Worm (Caenorhabditis elegans) whole organism, midembryonic: ENCODE results near the gene F32D8.2.

ENCODE experiments used
- T22C8.4 ChIP-seq: fragments of 200-800 bp; sonication (Bioruptor generic); IDR thresholded peaks from 2 replicates; pipeline ENCODE4 v1.3.6; 2022; ENCODE audit warnings: missing genetic modification characterization, missing compliant biosample characterization
- cog-1 ChIP-seq: sonication (generic microtip); optimal IDR thresholded peaks from 2 replicates; lab custom pipeline; 2016; ENCODE audit warnings: missing genetic modification characterization, missing compliant biosample characterization
- flt-1 ChIP-seq: fragments of 200-800 bp; sonication (Bioruptor generic); IDR thresholded peaks from 2 replicates; pipeline ENCODE4 v1.3.6; 2022; ENCODE audit warnings: missing genetic modification characterization, missing compliant biosample characterization
- klf-2 ChIP-seq: fragments of 200-800 bp; sonication (Bioruptor generic); conservative IDR thresholded peaks from 2 replicates; pipeline ENCODE4 v1.3.6; 2022; ENCODE audit warnings: missing genetic modification reagents, missing genetic modification characterization, missing compliant biosample characterization
- med-1 ChIP-seq: sonication (generic microtip); optimal IDR thresholded peaks from 2 replicates; lab custom pipeline; 2017; ENCODE audit warnings: missing genetic modification characterization, mild to moderate bottlenecking, missing compliant biosample characterization, antibody characterized with exemption, missing genetic modification reagents; ENCODE audit not compliant: insufficient read depth
- ref-1 ChIP-seq: fragments of 200-800 bp; sonication (Bioruptor generic); conservative IDR thresholded peaks from 2 replicates; pipeline ENCODE4 v1.3.6; 2022; ENCODE audit warnings: missing genetic modification reagents, missing genetic modification characterization, missing compliant biosample characterization
- tab-1 ChIP-seq: fragments of 200-800 bp; sonication (Bioruptor generic); IDR thresholded peaks from 2 replicates; pipeline ENCODE4 v1.3.6; 2022; ENCODE audit warnings: missing genetic modification characterization, missing compliant biosample characterization
- ztf-23 ChIP-seq: fragments of 200-800 bp; sonication (Bioruptor generic); IDR thresholded peaks from 2 replicates; pipeline ENCODE4 v1.3.6; 2022; ENCODE audit warnings: missing genetic modification reagents, missing genetic modification characterization, missing compliant biosample characterization
- ztf-29 ChIP-seq: fragments of 200-800 bp; sonication (Bioruptor generic); IDR thresholded peaks from 2 replicates; pipeline ENCODE4 v1.3.6; 2022; ENCODE audit warnings: missing genetic modification reagents, missing genetic modification characterization, missing compliant biosample characterization

The F32D8.2 gene

ce11 chrV:10873190-10873589 is 10.4 kb upstream of the F32D8.2 start:
- TF ChIP-seq ztf-29 (GFP tag; lab: Robert Waterston, UW): no peak
- TF ChIP-seq ztf-23 (GFP tag; lab: Robert Waterston, UW): no peak
- TF ChIP-seq med-1 (GFP tag; lab: Kevin White, UChicago): no peak
- no peak for TF ChIP-seq tab-1
- no peak for TF ChIP-seq ref-1
- no peak for TF ChIP-seq cog-1 (tag; lab: Kevin White, UChicago)
- no peak for TF ChIP-seq klf-2 (GFP tag; lab: Robert Waterston, UW)
- no peak for TF ChIP-seq flt-1 (GFP tag; lab: Robert Waterston, UW)
- TF ChIP-seq T22C8.4 (GFP tag; lab: Robert Waterston, UW): no peak

- no peak for TF ChIP-seq T22C8.4 (GFP tag; lab: Robert Waterston, UW)
These were observed 8.5 kb upstream of the F32D8.2 start for ce11 chrV:10874938-10875599.

DNA sequence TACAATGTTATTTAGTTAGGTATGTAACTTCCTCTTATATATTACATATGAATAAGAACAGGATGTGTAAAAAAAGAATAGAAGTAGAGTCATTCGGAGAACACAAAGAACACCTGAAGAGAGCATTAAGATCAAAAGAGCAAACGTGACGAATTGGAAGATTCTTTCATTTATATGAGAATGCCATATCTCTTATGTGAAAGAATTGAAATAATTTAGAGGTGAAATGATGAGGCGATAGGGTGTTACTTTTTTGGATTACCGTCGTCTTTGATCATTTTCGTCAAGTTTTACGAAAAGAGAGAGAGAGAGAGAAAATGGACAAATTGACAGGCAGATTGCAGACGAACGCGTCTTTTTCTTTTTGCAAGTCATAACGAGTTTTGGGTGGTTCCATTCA is 7.1 kb upstream of the F32D8.2 start:
- TF ChIP-seq klf-2 (GFP tag; lab: Robert Waterston, UW) (no peak), tab-1 (no peak), ztf-23 (GFP tag; lab: Robert Waterston, UW) (no peak), cog-1 (tag; lab: Kevin White, UChicago) (no peak), flt-1 (GFP tag; lab: Robert Waterston, UW) (no peak), ref-1 (no peak), T22C8.4 (GFP tag; lab: Robert Waterston, UW) (no peak), med-1 (GFP tag; lab: Kevin White, UChicago) (no peak), ztf-29 (GFP tag; lab: Robert Waterston, UW) (no peak)

ce11 chrV:10877808-10878600 is 5.6 kb upstream of the F32D8.2 start:
- TF ChIP-seq T22C8.4 (GFP tag; lab: Robert Waterston, UW) (no peak), med-1 (GFP tag; lab: Kevin White, UChicago) (no peak), ref-1 (no peak), tab-1 (no peak), cog-1 (tag; lab: Kevin White, UChicago) (no peak), ztf-23 (GFP tag; lab: Robert Waterston, UW) (no peak), ztf-29 (GFP tag; lab: Robert Waterston, UW) (no peak), klf-2 (GFP tag; lab: Robert Waterston, UW) (no peak), flt-1 (GFP tag; lab: Robert Waterston, UW) (no peak)

DNA sequence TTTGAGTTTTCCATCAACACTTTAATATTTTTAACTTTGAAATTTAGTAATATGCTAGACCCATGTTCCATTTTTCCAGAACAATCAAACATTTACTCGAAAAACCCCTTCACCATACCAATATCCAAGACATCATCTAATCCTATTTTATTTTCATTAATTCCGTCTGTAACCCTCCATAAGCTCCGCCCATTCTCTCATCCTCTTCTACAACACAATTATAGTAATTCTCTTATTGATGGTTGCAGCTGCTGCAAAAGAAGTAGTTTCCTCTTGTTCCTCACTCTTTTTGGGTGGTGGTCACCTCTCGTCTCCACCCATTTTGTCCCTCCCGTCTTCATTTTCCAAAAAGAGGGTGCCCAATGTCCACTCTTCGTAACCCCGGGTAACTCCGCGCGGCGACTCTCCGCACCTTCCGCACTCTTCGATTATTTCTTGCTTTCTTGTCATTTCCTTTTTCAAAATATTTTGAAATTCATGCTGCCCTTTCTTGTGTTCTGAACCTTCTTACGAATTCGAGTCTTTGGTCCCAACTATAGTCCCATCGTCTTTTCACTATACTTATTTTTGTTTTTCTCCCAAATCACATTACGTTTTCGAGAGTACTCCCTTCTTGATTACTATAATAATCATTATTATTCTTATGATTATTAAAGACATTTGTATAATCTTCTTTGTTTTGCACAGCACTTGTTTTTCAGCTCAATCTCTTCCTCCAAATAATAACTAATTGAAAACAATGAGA is 3.3 kb upstream of the F32D8.2 start, which contains the start of gene F32D8.1:
Gene F32D8.1 (plus strand): TSS at position 695 of the 745 bp plus-strand sequence.
- TF ChIP-seq tab-1 (no peak), ref-1 (no peak), flt-1 (GFP tag; lab: Robert Waterston, UW) (no peak), med-1 (GFP tag; lab: Kevin White, UChicago) (no peak), ztf-29 (GFP tag; lab: Robert Waterston, UW) (no peak), cog-1 (tag; lab: Kevin White, UChicago) (no peak), ztf-23 (GFP tag; lab: Robert Waterston, UW) (no peak), klf-2 (GFP tag; lab: Robert Waterston, UW) (no peak), T22C8.4 (GFP tag; lab: Robert Waterston, UW) (no peak)

DNA sequence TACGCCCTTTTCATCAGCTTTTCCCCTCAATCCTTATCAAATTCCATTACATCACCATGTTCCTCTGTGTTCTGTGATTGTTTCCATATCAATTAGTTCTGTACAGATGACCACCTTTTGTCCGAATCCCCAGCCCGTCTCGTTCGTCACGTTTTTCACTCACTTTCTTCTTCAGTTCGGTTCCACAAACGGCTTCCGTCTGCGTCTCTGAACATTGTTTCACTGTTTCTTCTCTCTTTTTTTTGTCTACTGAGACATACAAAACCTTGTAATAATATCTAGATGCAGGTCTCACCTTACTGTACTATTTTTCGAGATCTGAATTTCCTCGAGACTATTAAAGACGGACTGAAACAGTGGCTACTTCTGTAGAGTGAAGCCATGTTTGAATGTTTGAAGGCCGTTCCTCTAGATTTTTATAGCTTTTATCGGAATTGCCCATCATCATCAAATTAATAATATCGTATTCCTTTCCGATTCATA is 2.9 kb downstream of the F32D8.2 start, which contains the start of gene F32D8.3:
Gene F32D8.3 (plus strand): TSS at position 433 of the 483 bp plus-strand sequence.
- TF ChIP-seq klf-2 (GFP tag; lab: Robert Waterston, UW) (no peak), T22C8.4 (GFP tag; lab: Robert Waterston, UW) (no peak)

- TF ChIP-seq T22C8.4 (GFP tag; lab: Robert Waterston, UW) (no peak), cog-1 (tag; lab: Kevin White, UChicago) (no peak), klf-2 (GFP tag; lab: Robert Waterston, UW) (no peak), ztf-29 (GFP tag; lab: Robert Waterston, UW) (no peak), flt-1 (GFP tag; lab: Robert Waterston, UW) (no peak), ztf-23 (GFP tag; lab: Robert Waterston, UW) (no peak), tab-1 (no peak), ref-1 (no peak)
These were observed 4.0 kb downstream of the F32D8.2 start for ce11 chrV:10887564-10887963.

DNA sequence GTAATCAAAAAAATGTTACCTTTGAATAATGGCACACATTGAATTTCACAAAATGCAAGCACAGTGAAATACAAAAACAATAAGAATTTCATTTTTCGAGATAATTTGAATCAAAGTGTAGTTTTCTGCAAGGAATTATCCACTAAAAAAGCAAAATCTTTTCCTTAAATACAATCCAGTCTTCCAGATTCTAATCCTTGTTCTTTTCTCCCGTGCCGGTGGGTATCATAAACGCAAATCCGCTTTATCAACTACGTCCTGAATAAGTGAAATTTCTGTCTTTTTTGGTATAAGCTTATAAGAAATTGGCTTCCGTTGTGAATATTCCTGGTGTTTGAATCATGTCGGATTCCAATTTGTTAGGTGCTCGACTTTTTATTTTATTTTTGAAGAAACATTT is 4.6 kb downstream of the F32D8.2 start:
- TF ChIP-seq cog-1 (tag; lab: Kevin White, UChicago) (no peak), ztf-23 (GFP tag; lab: Robert Waterston, UW) (no peak), klf-2 (GFP tag; lab: Robert Waterston, UW) (no peak), med-1 (GFP tag; lab: Kevin White, UChicago) (no peak), ztf-29 (GFP tag; lab: Robert Waterston, UW) (no peak), flt-1 (GFP tag; lab: Robert Waterston, UW) (no peak), tab-1 (no peak), ref-1 (no peak), T22C8.4 (GFP tag; lab: Robert Waterston, UW) (no peak)

ce11 chrV:10889036-10889435 is 5.5 kb downstream of the F32D8.2 start, which contains the start of gene F32D8.11:
F32D8.11 (minus strand) TSS chrV:10889136.
- TF ChIP-seq cog-1 (tag; lab: Kevin White, UChicago) (no peak), ztf-29 (GFP tag; lab: Robert Waterston, UW) (no peak), tab-1 (no peak), med-1 (GFP tag; lab: Kevin White, UChicago) (no peak), ref-1 (no peak), ztf-23 (GFP tag; lab: Robert Waterston, UW) (no peak), flt-1 (GFP tag; lab: Robert Waterston, UW) (no peak), T22C8.4 (GFP tag; lab: Robert Waterston, UW) (no peak)
